Worm (Caenorhabditis elegans) whole organism, midembryonic: ENCODE results near the gene M88.4.

ENCODE experiments used
- T22C8.4 ChIP-seq: fragments of 200-800 bp; sonication (Bioruptor generic); IDR thresholded peaks from 2 replicates; pipeline ENCODE4 v1.3.6; 2022; ENCODE audit warnings: missing genetic modification characterization, missing compliant biosample characterization
- flt-1 ChIP-seq: fragments of 200-800 bp; sonication (Bioruptor generic); IDR thresholded peaks from 2 replicates; pipeline ENCODE4 v1.3.6; 2022; ENCODE audit warnings: missing genetic modification characterization, missing compliant biosample characterization
- ztf-23 ChIP-seq: fragments of 200-800 bp; sonication (Bioruptor generic); IDR thresholded peaks from 2 replicates; pipeline ENCODE4 v1.3.6; 2022; ENCODE audit warnings: missing genetic modification reagents, missing genetic modification characterization, missing compliant biosample characterization
- ztf-29 ChIP-seq: fragments of 200-800 bp; sonication (Bioruptor generic); IDR thresholded peaks from 2 replicates; pipeline ENCODE4 v1.3.6; 2022; ENCODE audit warnings: missing genetic modification reagents, missing genetic modification characterization, missing compliant biosample characterization

DNA sequence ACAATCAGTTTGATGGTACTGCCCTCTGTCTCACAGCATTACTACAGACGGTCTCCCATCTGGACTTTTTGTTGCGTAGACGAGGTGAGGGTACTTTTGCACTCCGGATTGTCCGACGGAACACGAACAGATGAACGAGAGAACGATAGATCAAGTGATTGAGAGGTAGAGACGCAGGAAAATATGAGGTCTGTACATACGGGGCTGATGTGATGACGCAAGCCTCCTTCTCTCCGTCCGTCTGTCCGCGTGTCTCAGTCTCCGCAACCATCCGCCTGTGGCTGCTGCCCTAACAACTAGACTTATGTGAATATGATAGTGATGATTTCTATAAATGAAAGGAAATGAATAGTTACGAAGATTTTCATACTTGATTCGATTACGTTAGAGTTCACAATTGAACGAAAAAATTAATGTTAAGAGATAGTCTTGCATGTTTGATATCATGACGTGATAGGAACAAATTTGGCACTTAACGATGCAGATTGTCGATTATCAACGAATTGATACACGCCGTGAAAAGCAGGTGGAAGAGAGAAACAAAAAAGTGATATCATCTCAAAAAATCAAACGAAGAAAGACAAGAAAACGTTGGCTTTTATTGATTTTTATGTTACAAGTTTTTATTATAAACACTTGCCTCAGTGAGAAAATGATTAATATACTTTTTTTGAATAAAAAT lies 46.1 kb upstream of the M88.4 start:
- TF ChIP-seq flt-1 (GFP tag; lab: Robert Waterston, UW) (peak; percentile 60), ztf-29 (GFP tag; lab: Robert Waterston, UW) (peak; percentile 20; the same call in 1 of the 2 replicates), ztf-23 (GFP tag; lab: Robert Waterston, UW) (no peak), T22C8.4 (GFP tag; lab: Robert Waterston, UW) (no peak)
